Worm (Caenorhabditis elegans): ENCODE measurements around the gene lab-2.

lab-2 gene

DNA sequence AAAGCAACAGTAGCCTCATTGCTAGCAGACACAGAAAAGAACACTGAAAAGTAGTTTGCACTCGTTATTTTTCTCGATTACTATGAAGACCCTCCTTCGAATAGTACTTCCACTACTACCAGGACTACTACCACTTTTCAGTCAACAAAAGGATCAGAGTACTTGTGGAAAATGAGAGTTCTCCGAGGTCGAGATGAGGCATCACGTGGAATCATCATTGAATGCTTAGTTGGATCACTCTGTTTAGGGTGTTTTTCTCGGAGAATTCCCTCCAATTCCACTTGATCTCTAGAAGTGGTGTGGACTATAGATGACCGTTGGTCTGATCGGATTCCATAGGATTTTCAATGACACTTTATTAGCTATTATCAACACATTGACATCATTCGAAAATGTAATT lies 28.6 kb downstream of the lab-2 start:
- peak; percentile 69 for TF ChIP-seq ceh-27 (GFP tag; optimal IDR thresholded peaks at IDR 0.05)
- TF ChIP-seq ama-1 (optimal IDR thresholded peaks at IDR 0.05), result no peak
- TF ChIP-seq ama-1 (GFP tag; optimal IDR thresholded peaks at IDR 0.05), result no peak
- TF ChIP-seq gei-17 (GFP tag; optimal IDR thresholded peaks at IDR 0.05), result no peak
- TF ChIP-seq egrh-3 (GFP tag; IDR thresholded peaks at IDR 0.05), result no peak

ce11 chrIII:7300169-7300568 lies 29.2 kb downstream of the lab-2 start:
- TF ChIP-seq lin-40 (tag; optimal IDR thresholded peaks at IDR 0.05) (peak; percentile 7), repo-1 (tag; optimal IDR thresholded peaks at IDR 0.05) (no peak), tlf-1 (GFP tag; optimal IDR thresholded peaks at IDR 0.05) (no peak), ztf-26 (tag; optimal IDR thresholded peaks at IDR 0.05) (peak; percentile 18)

ce11 chrIII:7299466-7299865 lies 29.9 kb downstream of the lab-2 start, which contains the start of the genes B0361.14 and B0361.9:
TSS of gene B0361.14 (minus strand) at chrIII:7299531.
TSS of gene B0361.9 (minus strand) at chrIII:7299631.
- TF ChIP-seq T07F8.4 (tag; optimal IDR thresholded peaks at IDR 0.05) (no peak), F23B12.7 (tag; optimal IDR thresholded peaks at IDR 0.05; ENCODE audit: insufficient read depth) (no peak), nfya-2 (GFP tag; IDR thresholded peaks at IDR 0.05) (no peak), F10E7.11 (tag; optimal IDR thresholded peaks at IDR 0.05) (no peak), B0261.1 (tag; optimal IDR thresholded peaks at IDR 0.05) (no peak), repo-1 (tag; optimal IDR thresholded peaks at IDR 0.05) (no peak), tbx-9 (tag; optimal IDR thresholded peaks at IDR 0.05; ENCODE audit: borderline replicate concordance) (no peak), Y56A3A.18 (GFP tag; IDR thresholded peaks at IDR 0.05) (no peak), F22D6.2 (tag; optimal IDR thresholded peaks at IDR 0.05) (no peak), ceh-27 (GFP tag; optimal IDR thresholded peaks at IDR 0.05) (no peak), lin-40 (tag; optimal IDR thresholded peaks at IDR 0.05) (no peak), hsf-1 (GFP tag; IDR thresholded peaks at IDR 0.05) (no peak), K12H6.12 (tag; optimal IDR thresholded peaks at IDR 0.05) (no peak), efl-1 (GFP tag; optimal IDR thresholded peaks at IDR 0.05) (no peak), nhr-27 (tag; optimal IDR thresholded peaks at IDR 0.05) (no peak), Y67H2A.10 (GFP tag; conservative IDR thresholded peaks at IDR 0.05) (no peak), ztf-3 (GFP tag; optimal IDR thresholded peaks at IDR 0.05) (no peak), C17E4.6 (GFP tag; IDR thresholded peaks at IDR 0.05) (no peak), snpc-1.3 (tag; optimal IDR thresholded peaks at IDR 0.05; ENCODE audit: insufficient read depth) (no peak), Y95B8A.8 (GFP tag; IDR thresholded peaks at IDR 0.05) (no peak)

DNA sequence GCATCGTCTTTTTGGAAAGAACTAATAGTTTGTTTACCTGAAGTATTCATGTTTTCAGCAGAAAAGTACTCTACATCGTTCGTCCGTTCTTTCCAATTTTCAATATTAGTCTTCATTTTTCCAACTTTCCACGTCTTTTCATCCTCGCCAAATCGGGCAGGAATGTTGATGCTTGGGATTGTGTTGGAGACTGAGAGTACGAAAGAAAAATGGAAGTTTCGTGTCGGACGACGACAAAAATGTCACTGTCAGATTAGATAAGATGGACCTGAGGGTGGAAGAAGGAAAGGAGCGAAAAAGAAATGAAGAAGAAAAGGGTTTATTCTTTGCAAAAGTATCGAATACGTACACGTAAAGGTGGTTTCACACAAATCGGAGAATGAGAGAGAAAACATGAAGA lies 31.4 kb downstream of the lab-2 start:
- TF ChIP-seq rec-8 (tag; optimal IDR thresholded peaks at IDR 0.05) (no peak), ceh-27 (GFP tag; optimal IDR thresholded peaks at IDR 0.05) (no peak), rpc-1 (optimal IDR thresholded peaks at IDR 0.05) (no peak), rpc-1 (tag; optimal IDR thresholded peaks at IDR 0.05) (no peak), akir-1 (GFP tag; optimal IDR thresholded peaks at IDR 0.05) (no peak), nfyb-1 (GFP tag; IDR thresholded peaks at IDR 0.05) (no peak), F55B11.4 (tag; optimal IDR thresholded peaks at IDR 0.05; ENCODE audit: borderline replicate concordance, insufficient read depth) (no peak), F57C9.4 (tag; optimal IDR thresholded peaks at IDR 0.05) (no peak), zim-3 (tag; optimal IDR thresholded peaks at IDR 0.05) (no peak), T26A5.8 (tag; optimal IDR thresholded peaks at IDR 0.05) (no peak), efl-1 (GFP tag; optimal IDR thresholded peaks at IDR 0.05) (no peak), snpc-1.1 (tag; optimal IDR thresholded peaks at IDR 0.05; ENCODE audit: insufficient read depth) (no peak)
